Worm (Caenorhabditis elegans): ENCODE data around the gene K10F12.7.

Gene K10F12.7

DNA sequence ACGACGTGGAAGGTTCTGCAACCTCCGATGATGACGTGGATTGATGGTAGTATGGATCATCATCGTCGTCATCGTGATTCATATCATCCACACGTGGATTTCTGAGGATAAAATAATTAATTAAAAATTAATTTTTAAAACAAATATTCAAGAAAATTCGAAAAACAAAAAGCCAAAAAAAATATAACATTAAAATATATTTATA lies 39.3 kb downstream of the K10F12.7 start, which contains the start of gene Y50D7A.8:
Gene Y50D7A.8, minus strand, starts transcription at position 101 of the 205 bp plus-strand sequence.
- TF ChIP-seq pqm-1 (tag; optimal IDR thresholded peaks at IDR 0.05) (no peak), nhr-25 (tag; optimal IDR thresholded peaks at IDR 0.05) (no peak), pha-4 (tag; optimal IDR thresholded peaks at IDR 0.05) (no peak), snpc-4 (tag; optimal IDR thresholded peaks at IDR 0.05) (no peak), nhr-67 (tag; optimal IDR thresholded peaks at IDR 0.05) (no peak), egl-5 (tag; optimal IDR thresholded peaks at IDR 0.05) (no peak), sea-2 (GFP tag; optimal IDR thresholded peaks at IDR 0.05) (no peak), mml-1 (tag; optimal IDR thresholded peaks at IDR 0.05) (no peak), nhr-76 (tag; optimal IDR thresholded peaks at IDR 0.05) (no peak), nhr-77 (tag; optimal IDR thresholded peaks at IDR 0.05) (no peak), elt-1 (tag; optimal IDR thresholded peaks at IDR 0.05) (no peak), unc-39 (tag; optimal IDR thresholded peaks at IDR 0.05) (no peak), ceh-9 (tag; optimal IDR thresholded peaks at IDR 0.05) (no peak)

All from whole organism, L3 larva.